Fruit fly (Drosophila melanogaster) whole organism, wandering third instar larva: ENCODE results near the gene unc80.

Experiments used
- Abd-B ChIP-seq: fragments of >200 bp; optimal IDR thresholded peaks from 2 replicates; lab custom pipeline; 2017; ENCODE audit warnings: missing biosample characterization, missing genetic modification characterization
- CG32264 ChIP-seq: fragments of 200-800 bp; sonication (Bioruptor generic); optimal IDR thresholded peaks from 2 replicates; lab custom pipeline; 2016; ENCODE audit warnings: missing biosample characterization, missing genetic modification characterization
- Dif ChIP-seq: fragments of 200-275, 200-300 bp; sonication (Bioruptor generic); optimal IDR thresholded peaks from 2 replicates; lab custom pipeline; 2018; ENCODE audit warnings: missing biosample characterization, missing genetic modification characterization; ENCODE audit not compliant: partially characterized antibody
- HLH106 ChIP-seq: fragments of 200-800 bp; optimal IDR thresholded peaks from 3 replicates; lab custom pipeline; 2019; ENCODE audit warnings: missing biosample characterization, mild to moderate bottlenecking, missing genetic modification characterization, moderate library complexity
- OdsH ChIP-seq: fragments of 200-800 bp; sonication (Bioruptor generic); optimal IDR thresholded peaks from 2 replicates; lab custom pipeline; 2016; ENCODE audit warnings: missing biosample characterization, mild to moderate bottlenecking, missing genetic modification characterization
- br ChIP-seq: fragments of 200-800 bp; sonication (Bioruptor generic); optimal IDR thresholded peaks from 2 replicates; lab custom pipeline; 2016; ENCODE audit warnings: missing biosample characterization, missing genetic modification characterization
- dmrt93B ChIP-seq: fragments of 200-800 bp; sonication (Bioruptor generic); optimal IDR thresholded peaks from 2 replicates; lab custom pipeline; 2018; ENCODE audit warnings: missing biosample characterization, mild to moderate bottlenecking, missing genetic modification characterization
- fru ChIP-seq: fragments of 200-800 bp; sonication (Bioruptor generic); optimal IDR thresholded peaks from 3 replicates; lab custom pipeline; 2016; ENCODE audit warnings: missing biosample characterization, mild to moderate bottlenecking, missing genetic modification characterization
- h ChIP-seq: fragments of 200-800 bp; sonication (Bioruptor generic); optimal IDR thresholded peaks from 3 replicates; lab custom pipeline; 2016; ENCODE audit warnings: missing biosample characterization, mild to moderate bottlenecking, missing genetic modification characterization
- pan ChIP-seq: fragments of >200 bp; optimal IDR thresholded peaks from 2 replicates; lab custom pipeline; 2017
- psq ChIP-seq: fragments of 200-800 bp; sonication (Bioruptor generic); optimal IDR thresholded peaks from 3 replicates; lab custom pipeline; 2017; ENCODE audit warnings: missing biosample characterization, mild to moderate bottlenecking, missing genetic modification characterization, moderate library complexity
- tai ChIP-seq: sonication (Bioruptor generic); optimal IDR thresholded peaks from 2 replicates; lab custom pipeline; 2016; ENCODE audit warnings: missing biosample characterization, missing genetic modification characterization
- usp ChIP-seq: fragments of >200 bp; optimal IDR thresholded peaks from 2 replicates; lab custom pipeline; 2017; ENCODE audit warnings: missing biosample characterization, missing genetic modification characterization
- woc ChIP-seq: sonication (Bioruptor generic); optimal IDR thresholded peaks from 2 replicates; lab custom pipeline; 2016; ENCODE audit warnings: missing biosample characterization, mild to moderate bottlenecking, missing genetic modification characterization

dm6 chr3R:27636720-27637119, 25.5 kb upstream of the unc80 start:
- TF ChIP-seq psq (no peak), fru (GFP tag; lab: Kevin White, UChicago) (no peak), br (GFP tag; lab: Kevin White, UChicago) (no peak), Dif (peak; percentile 53), Abd-B (no peak), h (GFP tag; lab: Kevin White, UChicago) (no peak), woc (GFP tag; lab: Kevin White, UChicago) (no peak), pan (lab: Kevin White, UChicago) (no peak), dmrt93B (GFP tag; lab: Kevin White, UChicago) (no peak), tai (GFP tag; lab: Kevin White, UChicago) (no peak), OdsH (GFP tag; lab: Kevin White, UChicago) (no peak), CG32264 (GFP tag; lab: Kevin White, UChicago) (no peak), HLH106 (tag; lab: Kevin White, UChicago) (no peak), usp (GFP tag; lab: Kevin White, UChicago) (no peak)
